Worm (Caenorhabditis elegans) whole organism, L4 larva: ENCODE measurements around the gene C16B8.4.

Source experiments
- D1046.2 ChIP-seq: fragments of 200-800 bp; sonication (Bioruptor generic); IDR thresholded peaks from 2 replicates; pipeline ENCODE4 v1.3.6; 2022; ENCODE audit warnings: missing genetic modification characterization, missing compliant biosample characterization
- F49E8.2 ChIP-seq: sonication (generic microtip); optimal IDR thresholded peaks from 2 replicates; lab custom pipeline; 2016; ENCODE audit warnings: missing compliant biosample characterization, mild to moderate bottlenecking, missing genetic modification characterization, borderline replicate concordance
- R02D3.7 ChIP-seq: fragments of 150-350 bp; sonication (generic microtip); optimal IDR thresholded peaks from 3 replicates; lab custom pipeline; 2014; ENCODE audit warnings: missing biosample characterization, missing genetic modification characterization
- T20F7.1 ChIP-seq: fragments of 200-800 bp; sonication (Bioruptor generic); optimal IDR thresholded peaks from 2 replicates; lab custom pipeline; 2018; ENCODE audit warnings: mild to moderate bottlenecking, missing genetic modification characterization, missing compliant biosample characterization
- aha-1 ChIP-seq: fragments of 150-350 bp; peaks from one replicate; lab custom pipeline; 2014; ENCODE audit warnings: missing biosample characterization, missing genetic modification characterization
- ceh-62 ChIP-seq: sonication (generic microtip); optimal IDR thresholded peaks from 2 replicates; lab custom pipeline; 2017; ENCODE audit warnings: missing biosample characterization, missing genetic modification characterization
- ces-1 ChIP-seq: fragments of 150-350 bp; sonication (generic microtip); optimal IDR thresholded peaks from 4 replicates; lab custom pipeline; 2014; ENCODE audit warnings: missing biosample characterization, missing genetic modification reagents, missing genetic modification characterization
- daf-8 ChIP-seq: fragments of 200-800 bp; sonication (Bioruptor generic); IDR thresholded peaks from 2 replicates; pipeline ENCODE4 v1.3.6; 2022; ENCODE audit warnings: missing genetic modification characterization, missing compliant biosample characterization
- egl-27 ChIP-seq: sonication (generic microtip); optimal IDR thresholded peaks from 3 replicates; lab custom pipeline; 2017; ENCODE audit warnings: missing biosample characterization, missing genetic modification reagents, missing genetic modification characterization
- fos-1 ChIP-seq: fragments of 150-350 bp; optimal IDR thresholded peaks from 2 replicates; lab custom pipeline; 2014; ENCODE audit warnings: missing biosample characterization, missing genetic modification characterization
- lin-1 ChIP-seq: fragments of 200-800 bp; sonication (Bioruptor generic); IDR thresholded peaks from 2 replicates; pipeline ENCODE4 v1.3.6; 2022; ENCODE audit warnings: missing genetic modification reagents, missing genetic modification characterization, missing compliant biosample characterization
- lin-15B ChIP-seq: fragments of 150-350 bp; sonication (generic microtip); optimal IDR thresholded peaks from 3 replicates; lab custom pipeline; 2014; ENCODE audit warnings: missing biosample characterization, missing genetic modification characterization
- lin-39 ChIP-seq: fragments of 150-350 bp; optimal IDR thresholded peaks from 2 replicates; lab custom pipeline; 2014; ENCODE audit warnings: missing biosample characterization, missing genetic modification reagents, missing genetic modification characterization
- mep-1 ChIP-seq: fragments of 150-350 bp; sonication (generic microtip); optimal IDR thresholded peaks from 3 replicates; lab custom pipeline; 2014; ENCODE audit warnings: missing biosample characterization, missing genetic modification characterization
- nhr-111 ChIP-seq: fragments of 200-800 bp; sonication (Bioruptor generic); optimal IDR thresholded peaks from 2 replicates; lab custom pipeline; 2018; ENCODE audit warnings: mild to moderate bottlenecking, missing genetic modification characterization, missing compliant biosample characterization
- nhr-48 ChIP-seq: sonication (generic microtip); optimal IDR thresholded peaks from 2 replicates; lab custom pipeline; 2016; ENCODE audit warnings: mild to moderate bottlenecking, missing genetic modification characterization, missing compliant biosample characterization
- nhr-6 ChIP-seq: fragments of 150-350 bp; optimal IDR thresholded peaks from 2 replicates; lab custom pipeline; 2014; ENCODE audit warnings: missing biosample characterization, missing genetic modification characterization
- nhr-76 ChIP-seq: fragments of 150-350 bp; optimal IDR thresholded peaks from 2 replicates; lab custom pipeline; 2014; ENCODE audit warnings: missing biosample characterization, missing genetic modification characterization
- nhr-77 ChIP-seq: fragments of 150-350 bp; optimal IDR thresholded peaks from 2 replicates; lab custom pipeline; 2014; ENCODE audit warnings: missing biosample characterization, missing genetic modification characterization
- unc-62 ChIP-seq, 3 experiments: fragments of 150-350 bp in 1 of 3; sonication (generic microtip); optimal IDR thresholded peaks in 2 of 3; peaks in 1 of 3; 1 replicate in 1 of 3; 2 replicates in 2 of 3; lab custom pipeline; 2014 to 2017; ENCODE audit warnings: missing biosample characterization in 3 of 3, missing genetic modification characterization in 3 of 3, missing genetic modification reagents in 3 of 3, missing genotype in 1 of 3
- vab-7 ChIP-seq: fragments of 200-800 bp; sonication (Bioruptor generic); IDR thresholded peaks from 2 replicates; pipeline ENCODE4 v1.3.6; 2022; ENCODE audit warnings: missing genetic modification reagents, missing genetic modification characterization, missing compliant biosample characterization
- zag-1 ChIP-seq: fragments of 150-350 bp; optimal IDR thresholded peaks from 2 replicates; lab custom pipeline; 2014; ENCODE audit warnings: missing biosample characterization, missing genetic modification characterization
- ztf-11 ChIP-seq: fragments of 150-350 bp; optimal IDR thresholded peaks from 2 replicates; lab custom pipeline; 2014; ENCODE audit warnings: missing biosample characterization, missing genetic modification characterization

The C16B8.4 gene

DNA sequence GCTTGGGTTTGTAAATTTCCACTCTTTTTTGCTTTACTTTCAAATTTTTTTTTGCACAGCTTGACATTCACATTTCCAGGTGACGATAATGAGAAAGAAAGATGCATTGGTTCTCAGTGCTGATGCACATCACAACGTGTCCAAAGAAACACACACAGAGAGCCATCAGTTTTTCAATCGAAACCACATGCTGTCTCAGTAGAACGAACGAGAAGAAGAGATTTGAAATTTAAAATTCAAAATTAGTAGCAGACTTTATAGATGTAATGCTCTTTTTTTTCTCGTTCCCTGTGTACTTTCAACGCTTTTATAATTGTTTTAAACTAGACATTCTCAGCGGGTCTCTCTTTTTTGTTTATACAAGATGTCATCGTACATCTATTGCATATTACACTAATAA, 36.0 kb downstream of the C16B8.4 start:
- no peak for TF ChIP-seq fos-1
- TF ChIP-seq ces-1 (GFP tag; lab: Kevin White, UChicago): no peak
- TF ChIP-seq ztf-11 (tag; lab: Kevin White, UChicago): no peak
- TF ChIP-seq T20F7.1 (GFP tag; lab: Kevin White, UChicago): no peak
- TF ChIP-seq zag-1 (tag; lab: Kevin White, UChicago): no peak
- no peak for TF ChIP-seq vab-7 (GFP tag; lab: Robert Waterston, UW)
- no peak for TF ChIP-seq nhr-6 (tag; lab: Kevin White, UChicago)
- TF ChIP-seq egl-27 (tag; lab: Kevin White, UChicago): no peak
- TF ChIP-seq D1046.2: no peak
- no peak for TF ChIP-seq mep-1
- no peak for TF ChIP-seq lin-15B (tag; lab: Kevin White, UChicago)
- TF ChIP-seq nhr-76 (tag; lab: Kevin White, UChicago): no peak
- TF ChIP-seq, all 104 proteins: peak for 0

DNA sequence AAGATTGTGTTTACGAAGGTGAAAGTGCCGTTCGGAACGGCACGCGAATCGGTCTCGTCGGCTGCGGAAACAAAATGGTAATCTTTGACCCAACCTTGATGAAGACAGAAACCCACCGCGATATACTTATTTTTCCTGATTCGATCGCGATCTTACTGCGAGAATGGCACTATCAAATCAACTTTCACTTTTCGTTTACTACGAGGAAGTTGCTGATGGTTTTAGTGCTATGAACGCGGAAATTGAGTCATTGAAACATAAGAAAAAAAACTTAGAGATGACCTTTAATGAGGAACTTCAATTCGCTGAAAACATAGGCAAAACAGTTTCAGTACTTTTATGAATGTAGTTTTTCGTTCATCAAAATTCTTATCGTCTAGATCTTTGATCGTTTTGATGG, 40.7 kb downstream of the C16B8.4 start:
- TF ChIP-seq unc-62 (GFP tag; optimal IDR thresholded peaks at IDR 0.05 in 1 of 2; lab: Kevin White, UChicago): peak in 1 of 2 experiments; percentile 23
- no peak for TF ChIP-seq unc-62 (tag; optimal IDR thresholded peaks at IDR 0.05; lab: Kevin White, UChicago)
- TF ChIP-seq lin-1: no peak

DNA sequence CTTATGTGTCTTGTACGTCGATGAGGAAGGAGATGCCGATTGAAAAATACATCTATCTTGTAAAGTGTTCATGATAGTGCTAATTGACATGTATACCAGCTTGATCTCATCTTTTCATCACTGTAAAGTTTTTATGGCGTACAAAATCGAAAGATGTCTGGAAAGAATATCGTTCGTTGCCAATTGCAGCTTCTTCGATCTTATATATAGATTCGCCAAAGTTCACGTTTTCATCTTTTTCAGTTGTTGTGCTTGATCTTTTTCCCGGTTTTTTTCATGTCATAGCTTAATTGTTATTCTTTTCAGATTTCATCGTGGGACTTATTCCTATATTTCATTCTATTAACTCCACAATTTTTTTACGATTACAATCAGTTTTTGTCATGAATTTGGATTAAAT, 42.1 kb downstream of the C16B8.4 start, which contains the start of gene adt-3:
TSS of gene adt-3 (plus strand) at position 301 of the 400 bp plus-strand sequence.
- TF ChIP-seq R02D3.7 (tag; lab: Kevin White, UChicago) (no peak), nhr-77 (tag; lab: Kevin White, UChicago) (no peak), nhr-111 (GFP tag; lab: Kevin White, UChicago) (no peak), daf-8 (GFP tag; lab: Robert Waterston, UW) (no peak), lin-39 (tag; lab: Kevin White, UChicago) (no peak), T20F7.1 (GFP tag; lab: Kevin White, UChicago) (no peak), ceh-62 (tag; lab: Kevin White, UChicago) (no peak), nhr-6 (tag; lab: Kevin White, UChicago) (no peak), nhr-76 (tag; lab: Kevin White, UChicago) (no peak), nhr-48 (tag; lab: Kevin White, UChicago) (no peak)
- TF ChIP-seq, all 104 proteins: peak for 0

DNA sequence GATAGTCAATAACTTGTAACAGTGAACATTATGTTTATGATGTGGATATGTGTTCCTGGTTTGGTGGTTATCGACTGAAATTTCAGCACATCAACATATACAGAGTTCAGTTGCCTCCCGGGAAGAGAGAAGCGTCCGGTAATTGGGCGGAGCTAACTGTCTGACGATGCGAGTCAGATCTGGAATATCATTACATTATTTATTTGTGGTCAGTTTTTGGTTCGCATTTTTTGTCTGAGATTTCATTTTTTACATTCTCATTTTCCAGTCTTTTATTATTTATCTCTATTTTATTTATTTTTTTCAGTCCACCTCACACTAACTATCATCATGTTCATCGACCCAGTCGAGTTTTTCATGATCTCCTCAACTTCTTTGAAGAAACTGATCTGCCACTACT, 47.7 kb downstream of the C16B8.4 start, which contains the start of gene T22B2.1:
TSS of gene T22B2.1 (plus strand) at position 301 of the 400 bp plus-strand sequence.
- TF ChIP-seq T20F7.1 (GFP tag; lab: Kevin White, UChicago): no peak
- peak; percentile 74 for TF ChIP-seq aha-1 (tag; lab: Kevin White, UChicago)

DNA sequence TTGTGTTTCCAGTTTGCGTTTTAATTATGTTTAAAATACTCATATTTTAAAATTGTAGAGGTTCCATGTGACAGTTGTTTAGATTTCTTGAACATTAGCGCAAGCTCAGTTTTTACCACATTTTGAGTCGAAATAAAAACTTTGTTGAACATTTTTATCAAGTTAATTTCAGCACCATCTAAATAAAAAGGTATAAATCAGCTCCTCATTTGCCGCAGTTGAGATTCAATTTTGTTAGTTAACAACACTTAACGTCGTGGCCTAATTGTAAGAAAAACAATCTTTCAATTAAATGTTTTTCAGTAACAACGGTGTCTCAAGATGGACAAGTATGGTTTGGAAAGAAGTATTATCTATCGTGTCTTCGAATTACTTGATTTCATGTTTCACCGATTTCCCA, 52.7 kb downstream of the C16B8.4 start:
- peak in 1 of 2 experiments; percentile 90 for TF ChIP-seq unc-62 (GFP tag; optimal IDR thresholded peaks at IDR 0.05 in 1 of 2; lab: Kevin White, UChicago)
- TF ChIP-seq unc-62 (tag; optimal IDR thresholded peaks at IDR 0.05; lab: Kevin White, UChicago): no peak
- peak; percentile 88 for TF ChIP-seq aha-1 (tag; lab: Kevin White, UChicago)
- TF ChIP-seq ztf-11 (tag; lab: Kevin White, UChicago): no peak
- TF ChIP-seq F49E8.2: no peak
